Fruit fly (Drosophila melanogaster): Measurements from ENCODE around the gene CG33689.

- TF ChIP-seq CG8478 (optimal IDR thresholded peaks at IDR 0.05) (no peak), CTCF (optimal IDR thresholded peaks at IDR 0.05) (no peak)
These were observed 33.9 kb downstream of the CG33689 start for dm6 chr3L:16233850-16234494.

All from S2 (cell line).